Worm (Caenorhabditis elegans) whole organism, mixed stage, embryonic: ENCODE measurements around the gene F53G2.3.

Source experiments
- cnd-1 ChIP-seq: fragments of 200-800 bp; sonication (Bioruptor generic); optimal IDR thresholded peaks from 2 replicates; lab custom pipeline; 2018; ENCODE audit warnings: mild to moderate bottlenecking, missing genetic modification characterization, missing compliant biosample characterization
- mep-1 ChIP-seq: fragments of 150-350 bp; optimal IDR thresholded peaks from 2 replicates; lab custom pipeline; 2017; ENCODE audit warnings: missing biosample characterization, missing genetic modification reagents, missing genetic modification characterization, inconsistent platforms
- nhr-28 ChIP-seq: fragments of 150-350 bp; optimal IDR thresholded peaks from 2 replicates; lab custom pipeline; 2014; ENCODE audit warnings: missing biosample characterization, missing genetic modification characterization

- TF ChIP-seq mep-1 (tag; lab: Kevin White, UChicago) (no peak), nhr-28 (tag; lab: Kevin White, UChicago) (no peak), cnd-1 (tag; lab: Kevin White, UChicago) (no peak)
Measured at ce11 chrII:2488386-2488785, 8.2 kb downstream of the F53G2.3 start, which contains the start of gene F53G2.1.
